Worm (Caenorhabditis elegans) whole organism, midembryonic: ENCODE data around the gene ZC53.1.

Experiments used
- T22C8.4 ChIP-seq: fragments of 200-800 bp; sonication (Bioruptor generic); IDR thresholded peaks from 2 replicates; pipeline ENCODE4 v1.3.6; 2022; ENCODE audit warnings: missing genetic modification characterization, missing compliant biosample characterization
- cog-1 ChIP-seq: sonication (generic microtip); optimal IDR thresholded peaks from 2 replicates; lab custom pipeline; 2016; ENCODE audit warnings: missing genetic modification characterization, missing compliant biosample characterization
- flt-1 ChIP-seq: fragments of 200-800 bp; sonication (Bioruptor generic); IDR thresholded peaks from 2 replicates; pipeline ENCODE4 v1.3.6; 2022; ENCODE audit warnings: missing genetic modification characterization, missing compliant biosample characterization
- klf-2 ChIP-seq: fragments of 200-800 bp; sonication (Bioruptor generic); conservative IDR thresholded peaks from 2 replicates; pipeline ENCODE4 v1.3.6; 2022; ENCODE audit warnings: missing genetic modification reagents, missing genetic modification characterization, missing compliant biosample characterization
- med-1 ChIP-seq: sonication (generic microtip); optimal IDR thresholded peaks from 2 replicates; lab custom pipeline; 2017; ENCODE audit warnings: missing genetic modification characterization, mild to moderate bottlenecking, missing compliant biosample characterization, antibody characterized with exemption, missing genetic modification reagents; ENCODE audit not compliant: insufficient read depth
- ref-1 ChIP-seq: fragments of 200-800 bp; sonication (Bioruptor generic); conservative IDR thresholded peaks from 2 replicates; pipeline ENCODE4 v1.3.6; 2022; ENCODE audit warnings: missing genetic modification reagents, missing genetic modification characterization, missing compliant biosample characterization
- tab-1 ChIP-seq: fragments of 200-800 bp; sonication (Bioruptor generic); IDR thresholded peaks from 2 replicates; pipeline ENCODE4 v1.3.6; 2022; ENCODE audit warnings: missing genetic modification characterization, missing compliant biosample characterization
- ztf-23 ChIP-seq: fragments of 200-800 bp; sonication (Bioruptor generic); IDR thresholded peaks from 2 replicates; pipeline ENCODE4 v1.3.6; 2022; ENCODE audit warnings: missing genetic modification reagents, missing genetic modification characterization, missing compliant biosample characterization
- ztf-29 ChIP-seq: fragments of 200-800 bp; sonication (Bioruptor generic); IDR thresholded peaks from 2 replicates; pipeline ENCODE4 v1.3.6; 2022; ENCODE audit warnings: missing genetic modification reagents, missing genetic modification characterization, missing compliant biosample characterization

ZC53.1 gene

DNA sequence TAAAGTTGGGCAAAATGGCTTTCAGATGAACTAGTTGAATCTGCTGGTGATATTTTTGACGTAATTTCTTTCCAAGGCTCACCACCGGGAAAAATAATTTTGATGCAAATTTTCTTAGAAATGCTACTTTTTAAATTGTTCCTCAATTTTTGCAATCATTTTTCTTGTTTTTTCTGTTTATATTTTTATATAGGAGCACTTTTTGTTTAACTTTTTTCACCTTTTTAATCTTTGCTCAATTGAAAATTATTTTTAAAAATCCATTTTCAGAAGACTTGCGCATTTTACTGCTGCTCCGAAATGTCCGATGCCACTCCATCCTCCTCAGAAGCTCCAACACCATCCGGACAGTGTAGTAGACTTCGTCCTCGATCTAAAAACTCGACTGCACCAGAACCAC is 4.0 kb upstream of the ZC53.1 start, which contains the start of gene dot-1.5:
dot-1.5 (plus strand) TSS at position 301 of the 400 bp plus-strand sequence.
- TF ChIP-seq klf-2 (GFP tag; lab: Robert Waterston, UW): no peak
- no peak for TF ChIP-seq T22C8.4 (GFP tag; lab: Robert Waterston, UW)
- TF ChIP-seq med-1: no peak
- TF ChIP-seq ztf-29 (GFP tag; lab: Robert Waterston, UW): no peak
- no peak for TF ChIP-seq tab-1 (GFP tag; lab: Robert Waterston, UW)
- no peak for TF ChIP-seq ztf-23 (GFP tag; lab: Robert Waterston, UW)
- no peak for TF ChIP-seq ref-1 (GFP tag; lab: Robert Waterston, UW)
- TF ChIP-seq flt-1 (GFP tag; lab: Robert Waterston, UW): no peak
- TF ChIP-seq cog-1 (tag; lab: Kevin White, UChicago): no peak

- TF ChIP-seq ref-1 (GFP tag; lab: Robert Waterston, UW) (no peak), med-1 (no peak), klf-2 (GFP tag; lab: Robert Waterston, UW) (no peak), cog-1 (tag; lab: Kevin White, UChicago) (no peak), tab-1 (GFP tag; lab: Robert Waterston, UW) (no peak), flt-1 (GFP tag; lab: Robert Waterston, UW) (no peak)
These were observed 1.9 kb upstream of the ZC53.1 start, which contains the start of gene rgs-9 for ce11 chrX:1915022-1915421. TSS of gene rgs-9 (plus strand) at chrX:1915258.

DNA sequence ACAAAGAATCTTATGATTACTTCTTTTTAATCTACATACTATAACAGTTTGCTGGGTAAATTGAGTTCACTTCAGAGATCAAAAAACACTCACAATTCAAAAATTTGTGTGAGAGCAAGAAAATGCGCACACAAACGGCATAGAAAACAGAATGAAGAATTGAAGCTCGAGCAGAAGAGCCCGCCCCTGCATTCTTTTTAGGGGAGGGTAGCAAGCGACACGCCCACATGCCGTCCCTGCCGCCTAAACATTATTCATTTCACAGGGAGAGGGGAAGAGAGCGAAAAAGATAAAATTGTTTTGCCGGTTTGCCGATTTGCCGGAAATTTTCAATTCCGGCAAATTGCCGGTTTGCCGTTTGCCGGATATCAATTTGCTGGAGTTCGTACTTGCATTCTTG is 3.8 kb downstream of the ZC53.1 start:
- TF ChIP-seq tab-1 (GFP tag; lab: Robert Waterston, UW) (0 out of 2 replicates have a peak, but pooled peaks have one; percentile 48), klf-2 (GFP tag; lab: Robert Waterston, UW) (no peak), med-1 (no peak), ztf-29 (GFP tag; lab: Robert Waterston, UW) (no peak; the same call in 1 of the 2 replicates), ref-1 (GFP tag; lab: Robert Waterston, UW) (no peak), T22C8.4 (GFP tag; lab: Robert Waterston, UW) (peak; percentile 39; the same call in 1 of the 2 replicates), ztf-23 (GFP tag; lab: Robert Waterston, UW) (peak; percentile 71), cog-1 (tag; lab: Kevin White, UChicago) (no peak), flt-1 (GFP tag; lab: Robert Waterston, UW) (peak; percentile 8; the same call in 1 of the 2 replicates)

ce11 chrX:1907009-1907408 is 6.1 kb downstream of the ZC53.1 start:
- no peak for TF ChIP-seq T22C8.4 (GFP tag; lab: Robert Waterston, UW)
- TF ChIP-seq tab-1 (GFP tag; lab: Robert Waterston, UW): no peak
- TF ChIP-seq med-1: no peak
- no peak for TF ChIP-seq cog-1 (tag; lab: Kevin White, UChicago)
- TF ChIP-seq ztf-29 (GFP tag; lab: Robert Waterston, UW): no peak
- TF ChIP-seq klf-2 (GFP tag; lab: Robert Waterston, UW): no peak
- TF ChIP-seq ztf-23 (GFP tag; lab: Robert Waterston, UW): no peak
- no peak for TF ChIP-seq ref-1 (GFP tag; lab: Robert Waterston, UW)
- TF ChIP-seq flt-1 (GFP tag; lab: Robert Waterston, UW): no peak

DNA sequence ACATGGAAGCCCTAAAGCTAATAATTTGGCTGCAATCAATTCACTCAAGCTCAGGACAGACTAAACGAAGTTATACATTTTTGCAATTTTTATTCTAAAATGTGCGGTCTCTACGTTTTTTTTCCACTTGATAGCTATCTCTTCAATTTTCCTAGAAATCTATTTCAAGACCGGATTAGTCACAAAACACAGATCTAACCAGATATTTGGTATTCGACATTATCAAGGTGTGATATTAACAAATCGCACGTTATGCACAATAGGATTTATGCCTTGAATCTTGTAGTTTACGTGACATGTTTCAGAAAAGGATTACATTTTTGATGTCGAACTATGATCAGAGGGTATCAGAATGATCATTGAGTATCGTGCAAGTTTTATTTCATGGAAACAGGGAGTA is 11.7 kb downstream of the ZC53.1 start:
- no peak for TF ChIP-seq tab-1 (GFP tag; lab: Robert Waterston, UW)
- TF ChIP-seq cog-1 (tag; lab: Kevin White, UChicago): no peak
- TF ChIP-seq ref-1 (GFP tag; lab: Robert Waterston, UW): no peak
- no peak for TF ChIP-seq flt-1 (GFP tag; lab: Robert Waterston, UW)
- TF ChIP-seq ztf-29 (GFP tag; lab: Robert Waterston, UW): no peak
- no peak for TF ChIP-seq T22C8.4 (GFP tag; lab: Robert Waterston, UW)
- TF ChIP-seq med-1: no peak
- no peak for TF ChIP-seq ztf-23 (GFP tag; lab: Robert Waterston, UW)
- no peak for TF ChIP-seq klf-2 (GFP tag; lab: Robert Waterston, UW)

DNA sequence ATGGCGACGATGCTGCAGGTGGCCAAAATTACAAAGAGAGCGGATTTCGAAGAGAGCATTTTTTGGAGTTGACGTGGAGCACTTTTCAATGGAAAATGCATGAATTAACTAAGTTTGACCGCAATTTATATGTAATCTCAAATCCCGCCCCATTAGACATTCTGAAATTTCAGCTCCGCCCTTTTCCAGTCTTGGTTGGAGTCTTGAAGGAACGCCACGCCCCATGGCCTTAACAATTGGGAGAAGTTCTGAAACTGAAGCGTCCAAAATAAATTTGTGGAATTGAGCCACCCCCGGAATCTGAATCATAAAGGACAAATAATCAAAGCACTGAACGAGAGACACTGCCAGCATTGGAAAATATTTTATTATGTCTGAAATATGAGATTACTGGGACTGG is 15.9 kb downstream of the ZC53.1 start, which contains the start of gene B0294.1:
B0294.1 (minus strand) TSS at position 101 of the 400 bp plus-strand sequence.
- no peak for TF ChIP-seq T22C8.4 (GFP tag; lab: Robert Waterston, UW)
- TF ChIP-seq ztf-29 (GFP tag; lab: Robert Waterston, UW): no peak
- no peak for TF ChIP-seq cog-1 (tag; lab: Kevin White, UChicago)
- no peak for TF ChIP-seq tab-1 (GFP tag; lab: Robert Waterston, UW)
- no peak for TF ChIP-seq med-1
- no peak for TF ChIP-seq ztf-23 (GFP tag; lab: Robert Waterston, UW)
- no peak for TF ChIP-seq ref-1 (GFP tag; lab: Robert Waterston, UW)
- no peak for TF ChIP-seq flt-1 (GFP tag; lab: Robert Waterston, UW)
- TF ChIP-seq klf-2 (GFP tag; lab: Robert Waterston, UW): no peak

ce11 chrX:1891887-1892286 is 21.3 kb downstream of the ZC53.1 start, which contains the start of gene B0294.3:
TSS of gene B0294.3 (plus strand) at chrX:1892187.
- no peak for TF ChIP-seq flt-1 (GFP tag; lab: Robert Waterston, UW)
- no peak for TF ChIP-seq tab-1 (GFP tag; lab: Robert Waterston, UW)
- no peak for TF ChIP-seq cog-1 (tag; lab: Kevin White, UChicago)
- TF ChIP-seq med-1: no peak
- TF ChIP-seq ztf-29 (GFP tag; lab: Robert Waterston, UW): no peak
- no peak for TF ChIP-seq T22C8.4 (GFP tag; lab: Robert Waterston, UW)
- no peak for TF ChIP-seq ref-1 (GFP tag; lab: Robert Waterston, UW)
- no peak for TF ChIP-seq ztf-23 (GFP tag; lab: Robert Waterston, UW)
- TF ChIP-seq klf-2 (GFP tag; lab: Robert Waterston, UW): no peak

- no peak for TF ChIP-seq med-1
- TF ChIP-seq ztf-29 (GFP tag; lab: Robert Waterston, UW): no peak
- no peak for TF ChIP-seq tab-1 (GFP tag; lab: Robert Waterston, UW)
- TF ChIP-seq flt-1 (GFP tag; lab: Robert Waterston, UW): no peak
- TF ChIP-seq cog-1 (tag; lab: Kevin White, UChicago): no peak
- no peak for TF ChIP-seq T22C8.4 (GFP tag; lab: Robert Waterston, UW)
- TF ChIP-seq klf-2 (GFP tag; lab: Robert Waterston, UW): no peak
- no peak for TF ChIP-seq ref-1 (GFP tag; lab: Robert Waterston, UW)
- no peak for TF ChIP-seq ztf-23 (GFP tag; lab: Robert Waterston, UW)
These were observed 22.3 kb downstream of the ZC53.1 start for ce11 chrX:1890817-1891216.
